Worm (Caenorhabditis elegans): ENCODE data around the gene nlp-33.

- TF ChIP-seq unc-62 (GFP tag; optimal IDR thresholded peaks at IDR 0.05) (no peak), unc-130 (GFP tag; optimal IDR thresholded peaks at IDR 0.05) (no peak), K12H6.12 (tag; optimal IDR thresholded peaks at IDR 0.05) (no peak), lin-35 (GFP tag; optimal IDR thresholded peaks at IDR 0.05) (no peak), nhr-90 (tag; optimal IDR thresholded peaks at IDR 0.05) (no peak)
These were observed 12.8 kb upstream of the nlp-33 start, which contains the start of gene glb-3 for ce11 chrV:11134296-11134695.

All from whole organism, young adult.